Worm (Caenorhabditis elegans) whole organism, mixed stage, embryonic: Measurements from ENCODE around the gene col-90.

Source experiments
- cnd-1 ChIP-seq: fragments of 200-800 bp; sonication (Bioruptor generic); optimal IDR thresholded peaks from 2 replicates; lab custom pipeline; 2018; ENCODE audit warnings: mild to moderate bottlenecking, missing genetic modification characterization, missing compliant biosample characterization
- elt-1 ChIP-seq: sonication (generic microtip); optimal IDR thresholded peaks from 2 replicates; lab custom pipeline; 2017; ENCODE audit warnings: missing genetic modification characterization, mild to moderate bottlenecking, missing compliant biosample characterization, antibody characterized with exemption, moderate library complexity, borderline replicate concordance; ENCODE audit not compliant: insufficient read depth
- elt-3 ChIP-seq: fragments of 150-350 bp; optimal IDR thresholded peaks from 2 replicates; lab custom pipeline; 2014; ENCODE audit warnings: missing biosample characterization, missing genetic modification characterization
- ham-2 ChIP-seq: fragments of 200-800 bp; sonication (Bioruptor generic); optimal IDR thresholded peaks from 2 replicates; lab custom pipeline; 2018; ENCODE audit warnings: mild to moderate bottlenecking, missing genetic modification characterization, missing compliant biosample characterization
- lsy-2 ChIP-seq: fragments of 150-350 bp; optimal IDR thresholded peaks from 2 replicates; lab custom pipeline; 2014; ENCODE audit warnings: missing biosample characterization, missing genetic modification characterization
- pha-4 ChIP-seq: fragments of 150-350 bp; optimal IDR thresholded peaks from 2 replicates; lab custom pipeline; 2018; ENCODE audit warnings: missing biosample characterization, missing genetic modification reagents, missing genetic modification characterization
- sptf-1 ChIP-seq: sonication (generic microtip); optimal IDR thresholded peaks from 2 replicates; lab custom pipeline; 2017; ENCODE audit warnings: mild to moderate bottlenecking, missing genetic modification characterization, moderate library complexity, missing compliant biosample characterization
- unc-39 ChIP-seq: fragments of 150-350 bp; optimal IDR thresholded peaks from 2 replicates; lab custom pipeline; 2014; ENCODE audit warnings: missing biosample characterization, missing genetic modification characterization
- unc-62 ChIP-seq: fragments of 150-350 bp; optimal IDR thresholded peaks from 2 replicates; lab custom pipeline; 2014; ENCODE audit warnings: missing biosample characterization, missing genetic modification reagents, missing genetic modification characterization

DNA sequence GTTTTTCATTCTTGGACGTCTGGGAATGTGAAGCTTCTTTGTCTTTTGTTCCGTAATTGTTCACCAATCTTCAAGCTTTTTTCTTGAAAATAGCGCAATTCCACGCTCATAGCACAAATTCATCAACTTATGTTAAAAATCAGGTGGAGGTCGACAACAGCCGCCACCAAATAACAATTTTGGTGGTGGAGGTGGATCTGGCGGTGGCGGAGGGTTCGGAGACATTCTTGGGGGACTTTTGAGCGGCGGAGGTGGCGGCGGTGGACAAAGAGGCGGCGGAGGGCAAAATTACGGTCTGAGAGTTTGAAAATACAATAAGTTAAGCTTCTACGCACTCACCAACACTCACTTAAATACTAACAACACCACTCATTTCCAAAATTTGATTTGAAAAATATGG, 33.3 kb downstream of the col-90 start:
- no peak for TF ChIP-seq unc-62
- no peak for TF ChIP-seq elt-3
- TF ChIP-seq cnd-1 (tag; lab: Kevin White, UChicago) = no peak
- no peak for TF ChIP-seq lsy-2 (tag; lab: Kevin White, UChicago)
- TF ChIP-seq ham-2 = no peak
- no peak for TF ChIP-seq sptf-1
- no peak for TF ChIP-seq elt-1 (tag; lab: Kevin White, UChicago)
- no peak for TF ChIP-seq pha-4
- no peak for TF ChIP-seq unc-39
